Worm (Caenorhabditis elegans): ENCODE measurements around the gene C17B7.9.

Gene C17B7.9

ce11 chrV:3357106-3357505, 25.2 kb upstream of the C17B7.9 start, which contains the start of gene scrm-3:
Gene scrm-3, minus strand, starts transcription at chrV:3357206.
- no peak for TF ChIP-seq npax-4 (tag; optimal IDR thresholded peaks at IDR 0.05)
- no peak for TF ChIP-seq sox-2 (GFP tag; IDR thresholded peaks at IDR 0.05)
- no peak for TF ChIP-seq pag-3 (tag; optimal IDR thresholded peaks at IDR 0.05; ENCODE audit: borderline replicate concordance)
- TF ChIP-seq dmd-4 (tag; optimal IDR thresholded peaks at IDR 0.05; ENCODE audit: borderline replicate concordance), result no peak
- TF ChIP-seq ceh-31 (tag; optimal IDR thresholded peaks at IDR 0.05), result no peak
- TF ChIP-seq ceh-45 (GFP tag; IDR thresholded peaks at IDR 0.05), result no peak
- TF ChIP-seq dve-1 (tag; optimal IDR thresholded peaks at IDR 0.05), result no peak
- no peak for TF ChIP-seq unc-55 (GFP tag; optimal IDR thresholded peaks at IDR 0.05)
- no peak for TF ChIP-seq hlh-13 (GFP tag; optimal IDR thresholded peaks at IDR 0.05)
- TF ChIP-seq lin-11 (tag; optimal IDR thresholded peaks at IDR 0.05), result no peak
- TF ChIP-seq unc-3 (GFP tag; conservative IDR thresholded peaks at IDR 0.05), result no peak
- TF ChIP-seq unc-3 (tag; optimal IDR thresholded peaks at IDR 0.05), result no peak
- no peak for TF ChIP-seq mec-3 (tag; optimal IDR thresholded peaks at IDR 0.05; ENCODE audit: borderline replicate concordance)
- TF ChIP-seq nfya-1 (tag; optimal IDR thresholded peaks at IDR 0.05), result no peak
- no peak for TF ChIP-seq eyg-1 (tag; optimal IDR thresholded peaks at IDR 0.05)
- TF ChIP-seq tbx-2 (tag; optimal IDR thresholded peaks at IDR 0.05), result no peak

DNA sequence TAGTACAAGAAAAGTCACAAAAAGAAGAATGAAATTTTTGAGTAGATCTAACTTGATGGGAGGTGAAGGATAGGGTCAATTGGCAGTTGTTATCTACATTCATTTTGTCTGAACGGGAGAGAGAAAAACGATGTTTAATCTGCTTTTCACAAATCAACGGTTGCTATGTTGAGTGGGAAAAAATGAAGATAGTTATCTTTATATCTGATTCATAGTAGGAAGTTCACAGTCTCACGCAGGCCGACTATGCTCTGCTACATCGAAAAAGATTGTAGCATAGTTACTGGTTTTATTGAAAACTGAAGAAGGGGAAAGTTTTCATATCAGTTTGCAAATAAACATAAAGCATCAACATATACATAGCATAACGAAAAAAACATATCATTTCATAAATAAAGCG, 23.6 kb upstream of the C17B7.9 start:
- TF ChIP-seq K09A11.1 (tag; optimal IDR thresholded peaks at IDR 0.05; ENCODE audit: insufficient read depth) (no peak), sox-4 (tag; optimal IDR thresholded peaks at IDR 0.05) (no peak), ahr-1 (tag; optimal IDR thresholded peaks at IDR 0.05) (no peak), T23F11.4 (GFP tag; optimal IDR thresholded peaks at IDR 0.05) (no peak), pqm-1 (tag; optimal IDR thresholded peaks at IDR 0.05) (no peak), F13H6.1 (tag; optimal IDR thresholded peaks at IDR 0.05) (no peak), unc-3 (GFP tag; conservative IDR thresholded peaks at IDR 0.05) (no peak), unc-3 (tag; optimal IDR thresholded peaks at IDR 0.05) (no peak), nhr-232 (tag; optimal IDR thresholded peaks at IDR 0.05) (no peak)

DNA sequence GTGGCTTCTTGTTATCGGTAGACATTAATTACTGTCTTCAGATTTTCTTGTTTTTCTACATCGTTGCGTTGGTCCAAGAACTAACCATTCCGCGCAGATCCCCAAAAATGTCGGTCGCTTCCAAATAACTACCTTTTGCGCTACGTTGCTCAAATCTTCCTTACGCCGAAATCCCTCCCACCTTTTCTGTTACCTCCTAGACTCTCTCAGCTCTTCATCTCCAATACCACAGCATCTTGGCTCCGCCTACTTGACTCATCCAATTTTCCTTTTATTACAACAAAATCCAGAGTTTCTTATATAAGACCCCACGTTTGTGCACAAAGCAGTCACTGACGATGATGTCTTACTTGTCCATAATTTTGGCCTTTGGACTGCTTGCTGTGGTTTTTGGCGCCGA, 21.0 kb upstream of the C17B7.9 start, which contains the start of gene C17B7.12:
Gene C17B7.12 (plus strand): TSS at position 301 of the 400 bp plus-strand sequence.
- TF ChIP-seq pat-9 (tag; optimal IDR thresholded peaks at IDR 0.05) (no peak), ceh-22 (tag; optimal IDR thresholded peaks at IDR 0.05) (no peak), che-1 (tag; optimal IDR thresholded peaks at IDR 0.05) (no peak), C38D4.7 (GFP tag; optimal IDR thresholded peaks at IDR 0.05) (no peak), mec-3 (tag; optimal IDR thresholded peaks at IDR 0.05; ENCODE audit: borderline replicate concordance) (no peak), nhr-232 (tag; optimal IDR thresholded peaks at IDR 0.05) (no peak), ztf-16 (tag; optimal IDR thresholded peaks at IDR 0.05) (no peak), fkh-6 (tag; optimal IDR thresholded peaks at IDR 0.05) (no peak), ceh-30 (tag; optimal IDR thresholded peaks at IDR 0.05) (no peak), ahr-1 (tag; optimal IDR thresholded peaks at IDR 0.05) (no peak), hlh-13 (GFP tag; optimal IDR thresholded peaks at IDR 0.05) (no peak), hlh-30 (tag; optimal IDR thresholded peaks at IDR 0.05; ENCODE audit: insufficient read depth) (no peak), pax-1 (tag; optimal IDR thresholded peaks at IDR 0.05) (no peak), syd-9 (tag; optimal IDR thresholded peaks at IDR 0.05) (no peak), tbx-7 (tag; optimal IDR thresholded peaks at IDR 0.05) (no peak), lim-6 (tag; optimal IDR thresholded peaks at IDR 0.05) (no peak), ceh-45 (GFP tag; IDR thresholded peaks at IDR 0.05) (no peak)

- no peak for TF ChIP-seq pros-1 (tag; optimal IDR thresholded peaks at IDR 0.05)
Observed at ce11 chrV:3351266-3351665, 19.3 kb upstream of the C17B7.9 start, which contains the start of gene str-63. Gene str-63, plus strand, starts transcription at chrV:3351566.

All from whole organism, late embryonic.